Fruit fly (Drosophila melanogaster) Kc167 (cell line): ENCODE data around the gene GCS1.

Source experiments
- Myc ChIP-seq: fragments of >200 bp; optimal IDR thresholded peaks from 2 replicates; lab custom pipeline; 2017; ENCODE audit warnings: missing external identifiers
- Sin3A ChIP-seq: fragments of >200 bp; optimal IDR thresholded peaks from 2 replicates; lab custom pipeline; 2018; ENCODE audit warnings: missing external identifiers
- h ChIP-seq: fragments of >200 bp; optimal IDR thresholded peaks from 3 replicates; lab custom pipeline; 2018; ENCODE audit warnings: missing external identifiers
- insv ChIP-seq: fragments of >200 bp; optimal IDR thresholded peaks from 3 replicates; lab custom pipeline; 2018; ENCODE audit warnings: missing external identifiers
- psq ChIP-seq: fragments of >200 bp; optimal IDR thresholded peaks from 2 replicates; lab custom pipeline; 2017; ENCODE audit warnings: missing external identifiers
- ttk ChIP-seq: sonication (Bioruptor generic); optimal IDR thresholded peaks from 2 replicates; lab custom pipeline; 2017; ENCODE audit warnings: missing external identifiers

The GCS1 gene

dm6 chrX:11347809-11348208, at the start of gene GCS1, which contains the start of gene CG11756:
Gene GCS1 (minus strand): TSS chrX:11348001.
Gene CG11756 (plus strand): TSS chrX:11348120.
- TF ChIP-seq Sin3A (lab: Kevin White, UChicago) (no peak), psq (lab: Kevin White, UChicago) (no peak), insv (lab: Kevin White, UChicago) (no peak), ttk (lab: Kevin White, UChicago) (no peak), h (no peak), Myc (no peak)

dm6 chrX:11393003-11393620, 45.3 kb upstream of the GCS1 start:
- no peak for TF ChIP-seq Sin3A (lab: Kevin White, UChicago)
- no peak for TF ChIP-seq psq (lab: Kevin White, UChicago)
- no peak for TF ChIP-seq ttk (lab: Kevin White, UChicago)
- no peak for TF ChIP-seq Myc

- TF ChIP-seq Myc (no peak), insv (lab: Kevin White, UChicago) (no peak), Sin3A (lab: Kevin White, UChicago) (no peak), h (no peak), ttk (lab: Kevin White, UChicago) (no peak)
Observed at dm6 chrX:11391364-11391915, 43.6 kb upstream of the GCS1 start.

dm6 chrX:11390625-11391363, 43.0 kb upstream of the GCS1 start:
- TF ChIP-seq Myc (no peak), ttk (lab: Kevin White, UChicago) (no peak), h (no peak), insv (lab: Kevin White, UChicago) (no peak), psq (lab: Kevin White, UChicago) (no peak), Sin3A (lab: Kevin White, UChicago) (no peak)

dm6 chrX:11389494-11390447, 42.0 kb upstream of the GCS1 start:
- TF ChIP-seq insv (lab: Kevin White, UChicago) (no peak), h (no peak), Sin3A (lab: Kevin White, UChicago) (no peak), psq (lab: Kevin White, UChicago) (no peak), Myc (no peak), ttk (lab: Kevin White, UChicago) (no peak)

dm6 chrX:11385498-11385897, 37.7 kb upstream of the GCS1 start:
- TF ChIP-seq Myc = no peak
- no peak for TF ChIP-seq insv (lab: Kevin White, UChicago)
- no peak for TF ChIP-seq ttk (lab: Kevin White, UChicago)
- TF ChIP-seq h = no peak
- TF ChIP-seq Sin3A (lab: Kevin White, UChicago) = no peak
- no peak for TF ChIP-seq psq (lab: Kevin White, UChicago)

dm6 chrX:11384023-11384444, 36.2 kb upstream of the GCS1 start:
- TF ChIP-seq ttk (lab: Kevin White, UChicago) (no peak), Sin3A (lab: Kevin White, UChicago) (no peak), h (no peak), insv (lab: Kevin White, UChicago) (no peak), Myc (no peak), psq (lab: Kevin White, UChicago) (no peak)

dm6 chrX:11383530-11383929, 35.7 kb upstream of the GCS1 start:
- no peak for TF ChIP-seq psq (lab: Kevin White, UChicago)
- TF ChIP-seq h = no peak
- no peak for TF ChIP-seq ttk (lab: Kevin White, UChicago)
- no peak for TF ChIP-seq Myc
- no peak for TF ChIP-seq Sin3A (lab: Kevin White, UChicago)
- no peak for TF ChIP-seq insv (lab: Kevin White, UChicago)

dm6 chrX:11382588-11382987, 34.8 kb upstream of the GCS1 start:
- TF ChIP-seq insv (lab: Kevin White, UChicago) (no peak), h (no peak), Myc (no peak), psq (lab: Kevin White, UChicago) (no peak), Sin3A (lab: Kevin White, UChicago) (no peak), ttk (lab: Kevin White, UChicago) (no peak)

- TF ChIP-seq Sin3A (lab: Kevin White, UChicago) (no peak), ttk (lab: Kevin White, UChicago) (no peak), psq (lab: Kevin White, UChicago) (no peak), Myc (no peak), insv (lab: Kevin White, UChicago) (no peak), h (no peak)
Observed at dm6 chrX:11379747-11380146, 31.9 kb upstream of the GCS1 start.

- no peak for TF ChIP-seq insv (lab: Kevin White, UChicago)
- no peak for TF ChIP-seq Myc
- no peak for TF ChIP-seq psq (lab: Kevin White, UChicago)
- no peak for TF ChIP-seq ttk (lab: Kevin White, UChicago)
- no peak for TF ChIP-seq h
- no peak for TF ChIP-seq Sin3A (lab: Kevin White, UChicago)
Observed at dm6 chrX:11379139-11379538, 31.3 kb upstream of the GCS1 start.
